Worm (Caenorhabditis elegans) whole organism, midembryonic: Measurements from ENCODE around the gene rps-18.

ENCODE experiments used
- klf-2 ChIP-seq: fragments of 200-800 bp; sonication (Bioruptor generic); conservative IDR thresholded peaks from 2 replicates; pipeline ENCODE4 v1.3.6; 2022; ENCODE audit warnings: missing genetic modification reagents, missing genetic modification characterization, missing compliant biosample characterization
- med-1 ChIP-seq: sonication (generic microtip); optimal IDR thresholded peaks from 2 replicates; lab custom pipeline; 2017; ENCODE audit warnings: missing genetic modification characterization, mild to moderate bottlenecking, missing compliant biosample characterization, antibody characterized with exemption, missing genetic modification reagents; ENCODE audit not compliant: insufficient read depth
- ref-1 ChIP-seq: fragments of 200-800 bp; sonication (Bioruptor generic); conservative IDR thresholded peaks from 2 replicates; pipeline ENCODE4 v1.3.6; 2022; ENCODE audit warnings: missing genetic modification reagents, missing genetic modification characterization, missing compliant biosample characterization
- ztf-23 ChIP-seq: fragments of 200-800 bp; sonication (Bioruptor generic); IDR thresholded peaks from 2 replicates; pipeline ENCODE4 v1.3.6; 2022; ENCODE audit warnings: missing genetic modification reagents, missing genetic modification characterization, missing compliant biosample characterization

DNA sequence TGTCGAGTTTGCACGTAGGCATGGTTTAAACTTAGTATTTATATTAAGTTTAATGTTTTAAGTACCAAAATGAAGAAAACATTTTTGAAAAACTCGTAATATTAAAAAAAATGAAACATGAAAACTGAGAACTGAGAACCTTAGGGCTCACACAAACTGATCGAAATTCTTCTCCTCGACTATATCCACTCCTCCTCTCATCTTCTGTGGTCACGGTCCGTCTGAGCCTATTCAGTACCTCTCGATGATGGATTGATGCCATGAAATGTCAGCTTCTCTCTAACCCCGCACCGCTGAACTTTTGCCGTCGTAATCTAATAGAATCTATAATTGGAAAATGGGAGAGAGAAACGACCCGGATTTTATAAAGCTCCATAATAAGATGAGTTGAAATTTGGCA lies 41.0 kb upstream of the rps-18 start, which contains the start of gene nlp-56:
- TF ChIP-seq ztf-23 (GFP tag; lab: Robert Waterston, UW) (no peak), med-1 (GFP tag; lab: Kevin White, UChicago) (no peak), ref-1 (GFP tag; lab: Robert Waterston, UW) (no peak), klf-2 (GFP tag; lab: Robert Waterston, UW) (no peak)
